Fruit fly (Drosophila melanogaster): Measurements from ENCODE around the gene Tsf2.
A peak's percentile ranks its signal among the peaks of the same experiment; 100 is the strongest.

DNA sequence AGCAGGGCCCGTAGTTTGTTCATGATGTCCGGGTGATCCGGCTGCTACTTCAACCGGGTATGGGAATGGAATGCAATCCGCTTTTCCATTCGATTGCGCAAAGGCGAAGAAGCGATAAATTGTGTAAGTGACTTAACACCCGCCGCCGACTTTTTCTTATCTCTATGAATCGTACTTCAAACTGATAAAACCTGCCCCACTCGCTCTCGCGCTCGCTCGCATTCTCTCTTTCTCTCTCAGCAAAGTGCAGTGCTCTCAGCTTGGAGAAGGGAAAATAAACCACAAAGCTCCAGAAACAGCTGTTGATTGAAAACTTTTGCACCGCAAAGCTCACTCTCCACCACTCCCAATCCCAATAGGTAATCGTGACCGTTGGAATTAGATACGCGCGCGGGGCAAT is 43.6 kb downstream of the Tsf2 start:
- peak; percentile 98 for TF ChIP-seq Dll (optimal IDR thresholded peaks at IDR 0.05)
- TF ChIP-seq pan (optimal IDR thresholded peaks at IDR 0.05), result no peak

All from whole organism.